Worm (Caenorhabditis elegans) whole organism, midembryonic: ENCODE measurements around the gene fubl-2.

Experiments
- T22C8.4 ChIP-seq: fragments of 200-800 bp; sonication (Bioruptor generic); IDR thresholded peaks from 2 replicates; pipeline ENCODE4 v1.3.6; 2022; ENCODE audit warnings: missing genetic modification characterization, missing compliant biosample characterization
- cog-1 ChIP-seq: sonication (generic microtip); optimal IDR thresholded peaks from 2 replicates; lab custom pipeline; 2016; ENCODE audit warnings: missing genetic modification characterization, missing compliant biosample characterization
- flt-1 ChIP-seq: fragments of 200-800 bp; sonication (Bioruptor generic); IDR thresholded peaks from 2 replicates; pipeline ENCODE4 v1.3.6; 2022; ENCODE audit warnings: missing genetic modification characterization, missing compliant biosample characterization
- klf-2 ChIP-seq: fragments of 200-800 bp; sonication (Bioruptor generic); conservative IDR thresholded peaks from 2 replicates; pipeline ENCODE4 v1.3.6; 2022; ENCODE audit warnings: missing genetic modification reagents, missing genetic modification characterization, missing compliant biosample characterization
- med-1 ChIP-seq: sonication (generic microtip); optimal IDR thresholded peaks from 2 replicates; lab custom pipeline; 2017; ENCODE audit warnings: missing genetic modification characterization, mild to moderate bottlenecking, missing compliant biosample characterization, antibody characterized with exemption, missing genetic modification reagents; ENCODE audit not compliant: insufficient read depth
- ref-1 ChIP-seq: fragments of 200-800 bp; sonication (Bioruptor generic); conservative IDR thresholded peaks from 2 replicates; pipeline ENCODE4 v1.3.6; 2022; ENCODE audit warnings: missing genetic modification reagents, missing genetic modification characterization, missing compliant biosample characterization
- tab-1 ChIP-seq: fragments of 200-800 bp; sonication (Bioruptor generic); IDR thresholded peaks from 2 replicates; pipeline ENCODE4 v1.3.6; 2022; ENCODE audit warnings: missing genetic modification characterization, missing compliant biosample characterization
- ztf-23 ChIP-seq: fragments of 200-800 bp; sonication (Bioruptor generic); IDR thresholded peaks from 2 replicates; pipeline ENCODE4 v1.3.6; 2022; ENCODE audit warnings: missing genetic modification reagents, missing genetic modification characterization, missing compliant biosample characterization
- ztf-29 ChIP-seq: fragments of 200-800 bp; sonication (Bioruptor generic); IDR thresholded peaks from 2 replicates; pipeline ENCODE4 v1.3.6; 2022; ENCODE audit warnings: missing genetic modification reagents, missing genetic modification characterization, missing compliant biosample characterization

DNA sequence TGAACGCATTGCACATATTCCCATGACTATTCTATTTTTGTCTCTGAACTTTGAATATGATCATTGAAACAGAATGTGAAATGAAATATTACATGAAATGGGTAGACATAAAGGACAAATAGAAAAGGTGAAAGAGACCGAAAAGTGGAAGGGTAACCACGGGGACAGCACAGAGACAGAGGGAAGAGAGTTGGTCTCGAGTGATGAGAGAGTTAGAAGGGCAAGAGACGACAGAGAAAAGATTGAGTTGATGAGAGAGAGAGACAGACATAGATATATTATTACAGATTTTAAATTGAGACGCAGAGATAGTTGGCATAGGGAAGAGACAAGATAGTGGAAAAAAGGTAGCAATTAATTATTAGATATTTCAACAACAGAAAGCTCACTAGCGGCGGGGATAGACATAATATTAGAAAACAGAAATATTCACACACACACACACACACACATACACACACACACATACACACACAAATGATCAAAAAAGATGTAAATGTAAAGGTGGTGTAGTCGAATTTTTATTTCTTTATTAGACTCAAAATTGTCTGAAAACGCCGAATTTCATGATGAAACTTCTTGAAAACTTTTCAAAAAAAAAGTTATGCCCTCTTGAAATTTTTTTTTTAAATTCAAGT is 29.2 kb upstream of the fubl-2 start:
- TF ChIP-seq cog-1 (peak; percentile 41), ztf-23 (GFP tag; lab: Robert Waterston, UW) (no peak), flt-1 (no peak), tab-1 (GFP tag; lab: Robert Waterston, UW) (no peak), T22C8.4 (no peak), med-1 (GFP tag; lab: Kevin White, UChicago) (no peak), klf-2 (GFP tag; lab: Robert Waterston, UW) (no peak), ztf-29 (GFP tag; lab: Robert Waterston, UW) (no peak), ref-1 (GFP tag; lab: Robert Waterston, UW) (no peak)
